Fruit fly (Drosophila melanogaster) whole organism, wandering third instar larva: ENCODE results near the gene CG33722.
A peak's percentile ranks its signal among the peaks of the same experiment; 100 is the strongest.

Experiments
- CG9705 ChIP-seq: fragments of 200-800 bp; sonication (Bioruptor generic); optimal IDR thresholded peaks from 2 replicates; lab custom pipeline; 2018; ENCODE audit warnings: missing biosample characterization, mild to moderate bottlenecking, missing genetic modification characterization
- CrebA ChIP-seq: fragments of 200-800 bp; sonication (Bioruptor generic); optimal IDR thresholded peaks from 2 replicates; lab custom pipeline; 2016; ENCODE audit warnings: missing biosample characterization, mild to moderate bottlenecking, missing genetic modification characterization, borderline replicate concordance
- Dfd ChIP-seq: fragments of >200 bp; optimal IDR thresholded peaks from 2 replicates; lab custom pipeline; 2017; ENCODE audit warnings: missing biosample characterization, missing genetic modification characterization
- Dif ChIP-seq: fragments of 200-275, 200-300 bp; sonication (Bioruptor generic); optimal IDR thresholded peaks from 2 replicates; lab custom pipeline; 2018; ENCODE audit warnings: missing biosample characterization, missing genetic modification characterization; ENCODE audit not compliant: partially characterized antibody
- GATAd ChIP-seq: sonication (Bioruptor generic); optimal IDR thresholded peaks from 2 replicates; lab custom pipeline; 2016; ENCODE audit warnings: missing biosample characterization, missing genetic modification characterization
- HLH106 ChIP-seq: fragments of 200-800 bp; optimal IDR thresholded peaks from 3 replicates; lab custom pipeline; 2019; ENCODE audit warnings: missing biosample characterization, mild to moderate bottlenecking, missing genetic modification characterization, moderate library complexity
- Hnf4 ChIP-seq: fragments of 200-800 bp; sonication (Bioruptor generic); optimal IDR thresholded peaks from 2 replicates; lab custom pipeline; 2016; ENCODE audit warnings: missing biosample characterization, mild to moderate bottlenecking, missing genetic modification characterization
- Hr78 ChIP-seq: fragments of >200 bp; optimal IDR thresholded peaks from 2 replicates; lab custom pipeline; 2017; ENCODE audit warnings: missing biosample characterization, missing genetic modification characterization
- Jra ChIP-seq: sonication (Bioruptor generic); optimal IDR thresholded peaks from 2 replicates; lab custom pipeline; 2016; ENCODE audit warnings: missing biosample characterization, missing genetic modification characterization
- Mio ChIP-seq: sonication (Bioruptor generic); optimal IDR thresholded peaks from 2 replicates; lab custom pipeline; 2016; ENCODE audit warnings: missing biosample characterization, missing genetic modification characterization
- Myc ChIP-seq: fragments of >200 bp; optimal IDR thresholded peaks from 2 replicates; lab custom pipeline; 2017
- N ChIP-seq: fragments of >200 bp; optimal IDR thresholded peaks from 2 replicates; lab custom pipeline; 2018; ENCODE audit warnings: missing biosample characterization, missing external identifiers, missing genetic modification characterization
- OdsH ChIP-seq: fragments of 200-800 bp; sonication (Bioruptor generic); optimal IDR thresholded peaks from 2 replicates; lab custom pipeline; 2016; ENCODE audit warnings: missing biosample characterization, mild to moderate bottlenecking, missing genetic modification characterization
- Rel ChIP-seq, 2 experiments: fragments of 200-800 bp; sonication (Bioruptor generic) in 1 of 2; optimal IDR thresholded peaks; 2 replicates in 1 of 2; 3 replicates in 1 of 2; lab custom pipeline; 2016 to 2019; ENCODE audit warnings: mild to moderate bottlenecking in 2 of 2, missing biosample characterization in 2 of 2, missing genetic modification characterization in 2 of 2, moderate library complexity in 1 of 2
- Sp1 ChIP-seq: fragments of 200-800 bp; sonication (Bioruptor generic); optimal IDR thresholded peaks from 3 replicates; lab custom pipeline; 2019; ENCODE audit warnings: missing biosample characterization, mild to moderate bottlenecking, missing genetic modification characterization, moderate library complexity
- br ChIP-seq: fragments of 200-800 bp; sonication (Bioruptor generic); optimal IDR thresholded peaks from 2 replicates; lab custom pipeline; 2016; ENCODE audit warnings: missing biosample characterization, missing genetic modification characterization
- brk ChIP-seq: fragments of 200-800 bp; sonication (Bioruptor generic); optimal IDR thresholded peaks from 2 replicates; lab custom pipeline; 2016; ENCODE audit warnings: missing biosample characterization, mild to moderate bottlenecking, missing genetic modification characterization
- dl ChIP-seq, 2 experiments: fragments of 175-275, 200-275 bp in 1 of 2; fragments of 200-275 bp in 1 of 2; sonication (Bioruptor generic); optimal IDR thresholded peaks; lab custom pipeline; 2018; ENCODE audit warnings: mild to moderate bottlenecking in 2 of 2, missing biosample characterization in 2 of 2, missing genetic modification characterization in 2 of 2, moderate library complexity in 2 of 2; ENCODE audit not compliant: partially characterized antibody in 2 of 2, insufficient read depth in 1 of 2
- dmrt93B ChIP-seq: fragments of 200-800 bp; sonication (Bioruptor generic); optimal IDR thresholded peaks from 2 replicates; lab custom pipeline; 2018; ENCODE audit warnings: missing biosample characterization, mild to moderate bottlenecking, missing genetic modification characterization
- dsf ChIP-seq: sonication (Bioruptor generic); optimal IDR thresholded peaks from 2 replicates; lab custom pipeline; 2016; ENCODE audit warnings: missing biosample characterization, missing genetic modification characterization, borderline replicate concordance
- ey ChIP-seq: fragments of 200-800 bp; sonication (Bioruptor generic); optimal IDR thresholded peaks from 2 replicates; lab custom pipeline; 2016; ENCODE audit warnings: missing biosample characterization, missing genetic modification characterization
- foxo ChIP-seq, 2 experiments: fragments of 200-800 bp; sonication (Bioruptor generic); optimal IDR thresholded peaks; 2 replicates in 1 of 2; 3 replicates in 1 of 2; lab custom pipeline; 2016 to 2017; ENCODE audit warnings: missing biosample characterization in 2 of 2, missing genetic modification characterization in 2 of 2
- fru ChIP-seq: fragments of 200-800 bp; sonication (Bioruptor generic); optimal IDR thresholded peaks from 3 replicates; lab custom pipeline; 2016; ENCODE audit warnings: missing biosample characterization, mild to moderate bottlenecking, missing genetic modification characterization
- h ChIP-seq: fragments of 200-800 bp; sonication (Bioruptor generic); optimal IDR thresholded peaks from 3 replicates; lab custom pipeline; 2016; ENCODE audit warnings: missing biosample characterization, mild to moderate bottlenecking, missing genetic modification characterization
- jim ChIP-seq: fragments of 175-275, 200-325 bp; sonication (Bioruptor generic); optimal IDR thresholded peaks from 2 replicates; lab custom pipeline; 2016; ENCODE audit warnings: missing biosample characterization, mild to moderate bottlenecking, missing genetic modification characterization
- lola ChIP-seq: fragments of >200 bp; optimal IDR thresholded peaks from 2 replicates; lab custom pipeline; 2017; ENCODE audit warnings: missing biosample characterization, missing genetic modification characterization
- pan ChIP-seq: fragments of >200 bp; optimal IDR thresholded peaks from 2 replicates; lab custom pipeline; 2017
- psq ChIP-seq: fragments of 200-800 bp; sonication (Bioruptor generic); optimal IDR thresholded peaks from 3 replicates; lab custom pipeline; 2017; ENCODE audit warnings: missing biosample characterization, mild to moderate bottlenecking, missing genetic modification characterization, moderate library complexity
- rgr ChIP-seq: fragments of 200-800 bp; sonication (Bioruptor generic); optimal IDR thresholded peaks from 3 replicates; lab custom pipeline; 2016; ENCODE audit warnings: missing biosample characterization, mild to moderate bottlenecking, missing genetic modification characterization
- sage ChIP-seq: fragments of 200-800 bp; sonication (Bioruptor generic); optimal IDR thresholded peaks from 2 replicates; lab custom pipeline; 2016; ENCODE audit warnings: missing biosample characterization, mild to moderate bottlenecking, missing genetic modification characterization
- tai ChIP-seq: sonication (Bioruptor generic); optimal IDR thresholded peaks from 2 replicates; lab custom pipeline; 2016; ENCODE audit warnings: missing biosample characterization, missing genetic modification characterization
- usp ChIP-seq: fragments of >200 bp; optimal IDR thresholded peaks from 2 replicates; lab custom pipeline; 2017; ENCODE audit warnings: missing biosample characterization, missing genetic modification characterization
- woc ChIP-seq: sonication (Bioruptor generic); optimal IDR thresholded peaks from 2 replicates; lab custom pipeline; 2016; ENCODE audit warnings: missing biosample characterization, mild to moderate bottlenecking, missing genetic modification characterization

CG33722 gene

dm6 chr3R:8197137-8197536 lies 46.7 kb upstream of the CG33722 start:
- TF ChIP-seq Dif (GFP tag; lab: Kevin White, UChicago) (no peak), GATAd (GFP tag; lab: Kevin White, UChicago) (no peak), Rel (GFP tag; optimal IDR thresholded peaks at IDR 0.05; lab: Kevin White, UChicago) (no peak), Rel (tag; optimal IDR thresholded peaks at IDR 0.05; lab: Kevin White, UChicago) (no peak), OdsH (GFP tag; lab: Kevin White, UChicago) (peak; percentile 33), Dfd (GFP tag; lab: Kevin White, UChicago) (no peak), N (GFP tag; lab: Kevin White, UChicago) (no peak), ey (peak; percentile 48), HLH106 (peak; percentile 53), woc (GFP tag; lab: Kevin White, UChicago) (peak; percentile 0), h (GFP tag; lab: Kevin White, UChicago) (peak; percentile 50), fru (GFP tag; lab: Kevin White, UChicago) (peak; percentile 49), Jra (GFP tag; lab: Kevin White, UChicago) (no peak), lola (GFP tag; lab: Kevin White, UChicago) (no peak), rgr (GFP tag; lab: Kevin White, UChicago) (peak; percentile 41), brk (GFP tag; lab: Kevin White, UChicago) (no peak), Hnf4 (GFP tag; lab: Kevin White, UChicago) (peak; percentile 48), Sp1 (GFP tag; lab: Kevin White, UChicago) (peak; percentile 18), jim (no peak), Hr78 (GFP tag; lab: Kevin White, UChicago) (no peak), foxo (GFP tag; optimal IDR thresholded peaks at IDR 0.05; lab: Kevin White, UChicago) (peak in 1 of 2 experiments; percentile 56), CG9705 (GFP tag; lab: Kevin White, UChicago) (no peak), br (GFP tag; lab: Kevin White, UChicago) (peak; percentile 45)

dm6 chr3R:8198320-8198719 lies 45.5 kb upstream of the CG33722 start:
- no peak for TF ChIP-seq Jra (GFP tag; lab: Kevin White, UChicago)
- TF ChIP-seq CG9705 (GFP tag; lab: Kevin White, UChicago): no peak
- TF ChIP-seq usp: no peak
- no peak for TF ChIP-seq br (GFP tag; lab: Kevin White, UChicago)
- no peak for TF ChIP-seq OdsH (GFP tag; lab: Kevin White, UChicago)
- TF ChIP-seq Sp1 (GFP tag; lab: Kevin White, UChicago): no peak
- TF ChIP-seq Myc (lab: Kevin White, UChicago): no peak

- TF ChIP-seq CrebA (GFP tag; lab: Kevin White, UChicago) (no peak), psq (GFP tag; lab: Kevin White, UChicago) (no peak), dmrt93B (GFP tag; lab: Kevin White, UChicago) (no peak), Jra (GFP tag; lab: Kevin White, UChicago) (no peak), jim (no peak), tai (GFP tag; lab: Kevin White, UChicago) (no peak), Sp1 (GFP tag; lab: Kevin White, UChicago) (no peak), pan (no peak), Rel (GFP tag; optimal IDR thresholded peaks at IDR 0.05; lab: Kevin White, UChicago) (no peak), Rel (tag; optimal IDR thresholded peaks at IDR 0.05; lab: Kevin White, UChicago) (no peak), usp (no peak), Dfd (GFP tag; lab: Kevin White, UChicago) (no peak), dsf (no peak), Mio (GFP tag; lab: Kevin White, UChicago) (no peak), br (GFP tag; lab: Kevin White, UChicago) (no peak), dl (GFP tag; optimal IDR thresholded peaks at IDR 0.05; lab: Kevin White, UChicago; ENCODE audit: insufficient read depth in 1 of 2, partially characterized antibody in 2 of 2) (no peak), sage (GFP tag; lab: Kevin White, UChicago) (no peak), ey (no peak), OdsH (GFP tag; lab: Kevin White, UChicago) (no peak)
These were observed 40.5 kb upstream of the CG33722 start for dm6 chr3R:8203367-8203766.

dm6 chr3R:8204730-8205129 lies 39.1 kb upstream of the CG33722 start, which contains the start of gene CheA84a:
Gene CheA84a, minus strand, starts transcription at chr3R:8204830.
- no peak for TF ChIP-seq Mio (GFP tag; lab: Kevin White, UChicago)
- no peak for TF ChIP-seq tai (GFP tag; lab: Kevin White, UChicago)
- TF ChIP-seq N (GFP tag; lab: Kevin White, UChicago): no peak
- TF ChIP-seq Hnf4 (GFP tag; lab: Kevin White, UChicago): no peak
